Fruit fly (Drosophila melanogaster) whole organism, embryonic: Measurements from ENCODE around the gene CG15196.

Experiments used
- CG11696 ChIP-seq: fragments of 200-800 bp; sonication (Bioruptor generic); IDR thresholded peaks from 2 replicates; pipeline ENCODE4 v1.3.6; 2022; ENCODE audit warnings: missing biosample characterization, missing genetic modification characterization
- CG11723 ChIP-seq: fragments of 200-800 bp; sonication (Bioruptor generic); optimal IDR thresholded peaks from 2 replicates; lab custom pipeline; 2017; ENCODE audit warnings: missing biosample characterization, mild to moderate bottlenecking, missing genetic modification characterization
- CG12769 ChIP-seq: fragments of 200-800 bp; sonication (Bioruptor generic); optimal IDR thresholded peaks from 2 replicates; lab custom pipeline; 2019; ENCODE audit warnings: missing biosample characterization, mild to moderate bottlenecking, missing genetic modification characterization, moderate library complexity
- CG13775 ChIP-seq: fragments of 200-800 bp; sonication (Bioruptor generic); optimal IDR thresholded peaks from 3 replicates; lab custom pipeline; 2017; ENCODE audit warnings: missing biosample characterization, mild to moderate bottlenecking, missing genetic modification characterization
- CG14667 ChIP-seq: fragments of 200-800 bp; sonication (Bioruptor generic); IDR thresholded peaks from 2 replicates; pipeline ENCODE4 v1.3.6; 2022; ENCODE audit warnings: missing biosample characterization, missing genetic modification characterization
- CG2199 ChIP-seq: fragments of 200-800 bp; sonication (Bioruptor generic); IDR thresholded peaks from 3 replicates; pipeline ENCODE4 v1.3.6; 2022; ENCODE audit warnings: missing biosample characterization, missing genetic modification characterization
- CG4360 ChIP-seq: fragments of 200-800 bp; sonication (Bioruptor generic); IDR thresholded peaks from 2 replicates; pipeline ENCODE4 v1.3.6; 2022; ENCODE audit warnings: missing biosample characterization, missing genetic modification characterization
- CG7556 ChIP-seq: fragments of 200-800 bp; sonication (Bioruptor generic); optimal IDR thresholded peaks from 2 replicates; lab custom pipeline; 2017; ENCODE audit warnings: missing biosample characterization, mild to moderate bottlenecking, missing genetic modification characterization
- CG7987 ChIP-seq: fragments of 200-800 bp; sonication (Bioruptor generic); optimal IDR thresholded peaks from 2 replicates; lab custom pipeline; 2018; ENCODE audit warnings: missing biosample characterization, mild to moderate bottlenecking, missing genetic modification characterization, moderate library complexity
- CG8089 ChIP-seq: fragments of 200-800 bp; sonication (Bioruptor generic); optimal IDR thresholded peaks from 3 replicates; lab custom pipeline; 2016; ENCODE audit warnings: missing biosample characterization, missing genetic modification characterization
- CG8765 ChIP-seq: fragments of 200-800 bp; sonication (Bioruptor generic); IDR thresholded peaks from 2 replicates; pipeline ENCODE4 v1.3.6; 2022; ENCODE audit warnings: missing biosample characterization, missing genetic modification characterization
- D ChIP-seq, 2 experiments: fragments of 200-800 bp in 1 of 2; fragments of >200 bp in 1 of 2; sonication (Bioruptor generic) in 1 of 2; optimal IDR thresholded peaks; 2 replicates in 1 of 2; 3 replicates in 1 of 2; lab custom pipeline; 2017; ENCODE audit warnings: mild to moderate bottlenecking in 1 of 2, missing biosample characterization in 1 of 2, missing genetic modification characterization in 1 of 2, missing genetic modification reagents in 1 of 2
- Dbx ChIP-seq: fragments of 200-800 bp; sonication (Bioruptor generic); IDR thresholded peaks from 3 replicates; pipeline ENCODE4 v1.3.6; 2022; ENCODE audit warnings: missing biosample characterization, missing genetic modification characterization
- Dek ChIP-seq: fragments of 200-800 bp; sonication (Bioruptor generic); optimal IDR thresholded peaks from 3 replicates; lab custom pipeline; 2019; ENCODE audit warnings: missing biosample characterization, mild to moderate bottlenecking, missing genetic modification characterization, moderate library complexity
- Dfd ChIP-seq, 2 experiments: fragments of >200 bp; optimal IDR thresholded peaks; 2 replicates each; lab custom pipeline; 2017; ENCODE audit warnings: missing biosample characterization in 2 of 2, missing genetic modification characterization in 2 of 2
- Doc3 ChIP-seq: fragments of 200-800 bp; sonication (Bioruptor generic); IDR thresholded peaks from 3 replicates; pipeline ENCODE4 v1.3.6; 2022; ENCODE audit warnings: missing biosample characterization, missing genetic modification characterization; ENCODE audit not compliant: partially characterized antibody
- Med ChIP-seq: fragments of 200-800 bp; sonication (Bioruptor generic); peaks from one replicate; lab custom pipeline; 2016; ENCODE audit warnings: missing biosample characterization, missing genetic modification characterization, mild to moderate bottlenecking, inconsistent platforms, moderate library complexity
- Oli ChIP-seq: fragments of 200-800 bp; sonication (Bioruptor generic); optimal IDR thresholded peaks from 2 replicates; lab custom pipeline; 2018; ENCODE audit warnings: missing biosample characterization, mild to moderate bottlenecking, missing genetic modification characterization, moderate library complexity
- Pdp1 ChIP-seq, 2 experiments: fragments of 200-800 bp; sonication (Bioruptor generic); optimal IDR thresholded peaks; 3 replicates each; lab custom pipeline; 2016; ENCODE audit warnings: missing biosample characterization in 2 of 2, missing genetic modification characterization in 2 of 2, mild to moderate bottlenecking in 1 of 2, moderate library complexity in 1 of 2
- Side ChIP-seq: fragments of 200-800 bp; sonication (Bioruptor generic); optimal IDR thresholded peaks from 2 replicates; lab custom pipeline; 2016; ENCODE audit warnings: missing biosample characterization, missing genetic modification characterization
- Vsx1 ChIP-seq: fragments of 200-800 bp; sonication (Bioruptor generic); optimal IDR thresholded peaks from 2 replicates; lab custom pipeline; 2017; ENCODE audit warnings: missing biosample characterization, mild to moderate bottlenecking, missing genetic modification characterization, missing genetic modification reagents
- aop ChIP-seq: fragments of 200-800 bp; sonication (Bioruptor generic); IDR thresholded peaks from 2 replicates; pipeline ENCODE4 v1.3.6; 2022; ENCODE audit warnings: missing biosample characterization, missing genetic modification characterization
- br ChIP-seq: fragments of >200 bp; optimal IDR thresholded peaks from 2 replicates; lab custom pipeline; 2017
- chinmo ChIP-seq: fragments of 200-800 bp; sonication (Bioruptor generic); IDR thresholded peaks from 4 replicates; pipeline ENCODE4 v1.3.6; 2022; ENCODE audit warnings: missing biosample characterization, missing genetic modification characterization; ENCODE audit not compliant: partially characterized antibody
- crol ChIP-seq: fragments of 200-800 bp; sonication (Bioruptor generic); IDR thresholded peaks from 2 replicates; pipeline ENCODE4 v1.3.6; 2022; ENCODE audit warnings: missing biosample characterization, missing genetic modification characterization
- dysf ChIP-seq: fragments of 200-800 bp; sonication (Bioruptor generic); IDR thresholded peaks from 3 replicates; pipeline ENCODE4 v1.3.6; 2022; ENCODE audit warnings: missing biosample characterization, missing genetic modification characterization
- exex ChIP-seq: fragments of 200-800 bp; sonication (Bioruptor generic); optimal IDR thresholded peaks from 4 replicates; lab custom pipeline; 2018; ENCODE audit warnings: missing biosample characterization, mild to moderate bottlenecking, missing genetic modification characterization, moderate library complexity
- gcm ChIP-seq: fragments of 200-800 bp; sonication (Bioruptor generic); optimal IDR thresholded peaks from 2 replicates; lab custom pipeline; 2019; ENCODE audit warnings: missing biosample characterization, mild to moderate bottlenecking, missing genetic modification characterization, moderate library complexity
- gsb-n ChIP-seq: fragments of 200-800 bp; sonication (Bioruptor generic); optimal IDR thresholded peaks from 3 replicates; lab custom pipeline; 2018; ENCODE audit warnings: missing biosample characterization, mild to moderate bottlenecking, missing genetic modification characterization
- jing ChIP-seq: fragments of 200-800 bp; sonication (Bioruptor generic); optimal IDR thresholded peaks from 2 replicates; lab custom pipeline; 2018; ENCODE audit warnings: missing biosample characterization, mild to moderate bottlenecking, missing genetic modification characterization
- mam ChIP-seq: fragments of 200-800 bp; sonication (Bioruptor generic); optimal IDR thresholded peaks from 3 replicates; lab custom pipeline; 2016; ENCODE audit warnings: missing biosample characterization, missing genetic modification characterization
- prd ChIP-seq, 3 experiments: fragments of >200 bp in 2 of 3; fragments of 200-800 bp in 1 of 3; sonication (Bioruptor generic) in 1 of 3; optimal IDR thresholded peaks in 2 of 3; IDR thresholded peaks in 1 of 3; 2 replicates in 2 of 3; 3 replicates in 1 of 3; pipeline versions ENCODE4 v1.3.6 to Lab custom; 2017 to 2022; ENCODE audit warnings: missing biosample characterization in 1 of 3, missing genetic modification characterization in 1 of 3
- sug ChIP-seq: fragments of 200-800 bp; optimal IDR thresholded peaks from 2 replicates; lab custom pipeline; 2019; ENCODE audit warnings: missing biosample characterization, mild to moderate bottlenecking, missing genetic modification characterization, moderate library complexity
- trh ChIP-seq: fragments of 200-800 bp; sonication (Bioruptor generic); optimal IDR thresholded peaks from 2 replicates; lab custom pipeline; 2016; ENCODE audit warnings: missing biosample characterization, missing genetic modification characterization
- ttk ChIP-seq: fragments of 200-800 bp; sonication (Bioruptor generic); IDR thresholded peaks from 2 replicates; pipeline ENCODE4 v2.1.2; 2022; ENCODE audit warnings: missing biosample characterization, missing genetic modification characterization

CG15196 gene

DNA sequence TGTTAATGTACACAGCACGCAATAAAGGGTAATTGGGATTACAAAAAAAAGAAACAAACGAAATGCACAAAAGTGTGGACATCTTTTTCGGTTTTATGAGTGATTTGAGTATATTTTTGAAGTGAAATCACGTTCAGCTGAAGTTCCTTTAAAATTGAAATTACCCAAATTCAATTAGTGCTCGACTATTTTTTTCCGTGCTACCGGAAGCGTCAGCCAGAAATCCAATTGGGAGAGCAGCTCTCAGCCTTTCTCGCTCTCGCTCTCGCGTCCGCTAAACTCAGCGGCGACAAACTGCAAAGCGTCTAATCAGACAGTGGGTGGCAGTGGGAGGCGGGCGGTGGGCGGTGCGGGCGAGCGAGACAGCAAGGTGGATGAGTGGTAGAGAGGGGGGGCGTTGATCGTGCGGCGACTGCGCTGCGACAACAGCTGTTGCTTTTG lies 13.6 kb downstream of the CG15196 start (continued):
- TF ChIP-seq CG2199 (GFP tag; lab: Robert Waterston, UW): no peak
- peak; percentile 83 for TF ChIP-seq CG8089 (GFP tag; lab: Kevin White, UChicago)
- peak; percentile 85 for TF ChIP-seq aop (GFP tag; lab: Robert Waterston, UW)
- peak; percentile 90 for TF ChIP-seq Dek (tag; lab: Kevin White, UChicago)
- peak; percentile 76 for TF ChIP-seq jing (GFP tag; lab: Kevin White, UChicago)
- TF ChIP-seq CG4360 (GFP tag; lab: Robert Waterston, UW): 0 out of 2 replicates have a peak, but pooled peaks have one; percentile 15

DNA sequence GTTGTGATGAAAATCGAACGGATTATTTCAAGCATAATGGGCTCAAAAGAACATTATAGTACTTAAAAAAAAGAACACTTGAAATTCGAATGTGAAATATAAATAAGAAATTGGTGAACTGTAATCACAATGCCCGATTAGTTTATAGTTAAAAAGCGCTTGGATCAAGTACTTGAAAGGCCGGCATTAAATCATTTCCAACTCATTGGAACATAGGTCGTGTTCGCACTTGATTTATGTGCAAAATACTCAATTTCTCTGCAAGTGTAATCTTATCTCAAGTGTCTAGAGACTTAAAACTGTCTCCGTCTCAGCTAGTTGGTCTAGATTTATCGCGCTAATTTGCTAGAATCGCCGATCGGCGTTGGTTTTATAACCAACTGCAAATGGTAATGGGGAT lies 14.8 kb downstream of the CG15196 start:
- TF ChIP-seq exex (tag; lab: Kevin White, UChicago) (peak; percentile 89), gsb-n (tag; lab: Kevin White, UChicago) (no peak)

DNA sequence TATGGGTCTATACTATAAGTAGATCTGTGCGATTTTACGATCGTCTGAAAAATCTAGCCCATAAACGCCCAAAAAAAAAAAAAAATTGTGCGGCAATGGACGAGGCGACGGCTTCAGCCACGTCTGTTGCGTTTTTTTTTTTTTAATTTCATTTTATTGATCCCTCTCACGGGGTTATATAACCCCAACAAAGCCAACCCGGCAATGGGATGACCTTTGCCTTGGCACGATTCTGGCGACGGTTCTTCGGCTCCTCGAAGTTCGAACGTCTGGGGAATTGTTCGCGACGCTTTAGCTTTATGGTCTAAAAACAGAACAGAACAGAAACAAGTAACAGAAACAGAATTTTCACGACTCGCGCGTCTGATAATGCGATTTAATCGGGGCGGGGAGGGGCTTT lies 15.7 kb downstream of the CG15196 start:
- TF ChIP-seq CG11696 (GFP tag; lab: Robert Waterston, UW): no peak
- TF ChIP-seq CG13775: no peak
- TF ChIP-seq CG14667: no peak
- no peak for TF ChIP-seq CG8765 (GFP tag; lab: Robert Waterston, UW)
- TF ChIP-seq Med: peak; percentile 54
- 0 out of 3 replicates have a peak, but pooled peaks have one; percentile 12 for TF ChIP-seq Dbx (GFP tag; lab: Robert Waterston, UW)
- peak in 1 of 2 experiments; percentile 83 for TF ChIP-seq Pdp1 (GFP tag; optimal IDR thresholded peaks at IDR 0.05; lab: Kevin White, UChicago)
- TF ChIP-seq crol (GFP tag; lab: Robert Waterston, UW): 0 out of 2 replicates have a peak, but pooled peaks have one; percentile 34
- TF ChIP-seq Side (GFP tag; lab: Kevin White, UChicago): no peak
- TF ChIP-seq br: no peak
- no peak for TF ChIP-seq CG7987
- TF ChIP-seq CG12769 (tag; lab: Kevin White, UChicago): peak; percentile 14
- no peak for TF ChIP-seq CG11723
- no peak for TF ChIP-seq CG7556 (GFP tag; lab: Kevin White, UChicago)
- no peak for TF ChIP-seq prd (optimal IDR thresholded peaks at IDR 0.05; lab: Kevin White, UChicago)
- TF ChIP-seq prd (GFP tag; IDR thresholded peaks at IDR 0.05; lab: Robert Waterston, UW): no peak
- peak; percentile 13 for TF ChIP-seq sug (tag; lab: Kevin White, UChicago)
- TF ChIP-seq Oli: no peak
- no peak for TF ChIP-seq mam (GFP tag; lab: Kevin White, UChicago)
- TF ChIP-seq chinmo (GFP tag; lab: Robert Waterston, UW): 0 out of 4 replicates have a peak, but pooled peaks have one; percentile 43
- TF ChIP-seq ttk (GFP tag; lab: Robert Waterston, UW): no peak
- no peak for TF ChIP-seq Doc3 (GFP tag; lab: Robert Waterston, UW)
- no peak for TF ChIP-seq dysf (GFP tag; lab: Robert Waterston, UW)
- TF ChIP-seq, all 482 proteins: peak for 7

DNA sequence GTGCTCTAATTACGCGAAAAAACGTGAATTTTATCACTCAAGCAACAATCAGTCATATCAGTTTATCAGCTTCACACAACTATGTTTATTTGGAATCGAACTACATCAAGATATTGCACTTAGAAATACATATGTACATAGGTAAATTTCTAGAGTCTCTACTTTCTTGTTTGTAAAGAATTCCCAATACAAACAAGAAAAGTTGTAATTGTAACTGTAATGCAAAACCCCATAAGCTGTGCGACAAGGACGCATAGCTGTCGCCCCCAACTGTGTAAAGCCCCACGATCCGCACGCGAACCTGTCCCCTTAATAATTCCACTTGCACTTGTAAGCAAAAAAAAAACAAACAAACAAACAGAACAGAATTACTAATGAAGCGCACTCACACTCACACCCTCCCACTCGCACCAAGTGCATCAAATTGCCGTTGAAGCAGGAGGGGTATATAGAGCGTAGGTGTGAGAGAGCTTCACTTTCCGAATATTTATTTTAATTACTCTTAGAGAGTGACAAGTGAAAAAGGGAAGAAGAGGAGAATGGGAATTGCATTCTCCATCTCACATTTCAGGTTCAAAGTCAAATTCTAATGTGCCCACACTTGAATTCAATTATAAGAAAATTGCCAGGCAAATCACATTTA lies 16.3 kb downstream of the CG15196 start:
- TF ChIP-seq trh: no peak
- TF ChIP-seq Vsx1 (GFP tag; lab: Kevin White, UChicago): no peak
- TF ChIP-seq gcm (GFP tag; lab: Kevin White, UChicago): no peak
- TF ChIP-seq Dfd (GFP tag; optimal IDR thresholded peaks at IDR 0.05; lab: Kevin White, UChicago): no peak
- no peak for TF ChIP-seq D (optimal IDR thresholded peaks at IDR 0.05; lab: Kevin White, UChicago)
- TF ChIP-seq D (GFP tag; optimal IDR thresholded peaks at IDR 0.05; lab: Kevin White, UChicago): no peak
